Worm (Caenorhabditis elegans): Measurements from ENCODE around the gene T08G5.2.
A peak's percentile ranks its signal among the peaks of the same experiment; 100 is the strongest.

T08G5.2 gene

DNA sequence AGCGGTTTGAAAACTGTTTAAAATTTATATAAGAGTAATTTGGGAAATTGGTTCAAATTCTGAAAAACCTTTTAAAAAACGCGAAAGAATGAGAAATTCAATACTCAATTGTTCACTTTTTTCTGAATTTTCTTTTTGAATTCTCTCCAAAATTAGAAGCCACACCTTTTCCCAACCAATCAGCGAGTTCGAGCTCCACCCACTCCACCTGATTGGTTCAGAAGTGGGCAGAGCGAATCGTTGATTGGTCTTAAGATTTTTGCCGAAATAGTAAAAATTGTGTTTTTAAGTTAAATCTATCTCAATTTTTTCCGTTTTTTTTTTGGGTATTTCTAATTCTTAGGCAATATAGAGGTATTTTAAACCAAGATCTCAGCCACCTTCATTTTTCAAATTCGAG, 37.9 kb upstream of the T08G5.2 start:
- no peak for TF ChIP-seq tbx-2 (tag; optimal IDR thresholded peaks at IDR 0.05)
- no peak for TF ChIP-seq unc-98 (GFP tag; IDR thresholded peaks at IDR 0.05)
- TF ChIP-seq ets-5 (GFP tag; IDR thresholded peaks at IDR 0.05): no peak
- TF ChIP-seq dsc-1 (tag; optimal IDR thresholded peaks at IDR 0.05): no peak

DNA sequence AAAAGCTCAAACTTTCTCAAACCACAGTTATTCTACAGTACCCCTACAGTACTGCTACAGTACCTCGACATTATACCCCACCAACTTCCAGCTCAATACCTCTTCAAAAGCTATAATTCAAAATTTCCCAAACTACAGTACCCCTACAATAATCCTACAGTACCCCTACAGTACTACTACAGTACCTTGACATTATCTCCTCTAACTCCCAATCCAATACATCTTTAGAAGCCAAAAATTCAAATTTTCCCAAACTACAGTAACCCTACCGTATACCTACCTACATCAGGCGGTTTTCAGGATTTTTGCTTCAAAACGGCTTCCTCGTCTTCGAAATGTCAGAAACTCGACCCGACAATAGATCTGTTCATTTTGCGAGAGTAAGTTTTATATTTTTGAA, 31.4 kb upstream of the T08G5.2 start, which contains the start of gene F58D12.3:
Gene F58D12.3, plus strand, starts transcription at position 301 of the 400 bp plus-strand sequence.
- TF ChIP-seq alr-1 (tag; optimal IDR thresholded peaks at IDR 0.05; ENCODE audit: borderline replicate concordance) (no peak), elt-2 (tag; optimal IDR thresholded peaks at IDR 0.05) (no peak), unc-98 (GFP tag; IDR thresholded peaks at IDR 0.05) (no peak), swsn-7 (tag; optimal IDR thresholded peaks at IDR 0.05) (no peak), dsc-1 (tag; optimal IDR thresholded peaks at IDR 0.05) (no peak), ces-1 (GFP tag; optimal IDR thresholded peaks at IDR 0.05) (no peak), lin-14 (GFP tag; optimal IDR thresholded peaks at IDR 0.05) (no peak), mab-9 (GFP tag; IDR thresholded peaks at IDR 0.05) (no peak), aha-1 (tag; optimal IDR thresholded peaks at IDR 0.05) (no peak), mef-2 (tag; optimal IDR thresholded peaks at IDR 0.05) (no peak)

DNA sequence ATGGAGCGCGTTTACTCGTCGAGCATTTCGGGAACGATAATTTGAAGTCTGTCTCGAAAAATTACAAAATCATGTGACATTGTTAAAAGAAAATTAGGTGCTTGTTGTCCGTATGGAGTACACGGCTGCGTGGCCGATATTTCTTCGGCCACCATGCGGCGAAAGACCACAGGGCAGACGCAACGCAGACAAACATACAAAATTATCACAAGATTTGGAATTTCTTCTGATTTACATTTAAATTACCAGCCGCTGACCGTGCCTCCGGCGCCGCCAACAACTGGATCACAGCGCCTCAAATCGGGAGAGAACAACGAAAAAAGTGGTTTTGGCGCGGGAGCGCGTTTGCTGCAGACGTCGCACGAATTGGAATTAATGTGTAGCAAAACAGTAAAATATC, 29.0 kb upstream of the T08G5.2 start:
- peak; percentile 93 for TF ChIP-seq lin-39 (tag; optimal IDR thresholded peaks at IDR 0.05)
- TF ChIP-seq skn-1 (tag; optimal IDR thresholded peaks at IDR 0.05): peak; percentile 62
- peak; percentile 99 for TF ChIP-seq isw-1 (GFP tag; IDR thresholded peaks at IDR 0.05)
- TF ChIP-seq nhr-71 (tag; optimal IDR thresholded peaks at IDR 0.05): peak; percentile 99
- TF ChIP-seq C04F5.9 (tag; optimal IDR thresholded peaks at IDR 0.05): peak; percentile 96
- TF ChIP-seq jun-1 (tag; optimal IDR thresholded peaks at IDR 0.05): peak; percentile 87
- peak; percentile 31 for TF ChIP-seq aly-2 (tag; optimal IDR thresholded peaks at IDR 0.05)
- TF ChIP-seq zip-4 (GFP tag; optimal IDR thresholded peaks at IDR 0.05): peak; percentile 92
- TF ChIP-seq ztf-11 (tag; optimal IDR thresholded peaks at IDR 0.05): peak in 1 of 2 experiments; percentile 100
- peak; percentile 53 for TF ChIP-seq hpl-2 (GFP tag; optimal IDR thresholded peaks at IDR 0.05)
- TF ChIP-seq elt-2 (tag; optimal IDR thresholded peaks at IDR 0.05): peak; percentile 96
- TF ChIP-seq ceh-88 (GFP tag; IDR thresholded peaks at IDR 0.05): peak; percentile 99
- peak; percentile 94 for TF ChIP-seq efl-3 (GFP tag; optimal IDR thresholded peaks at IDR 0.05)
- peak; percentile 100 for TF ChIP-seq mab-9 (GFP tag; IDR thresholded peaks at IDR 0.05)
- peak; percentile 99 for TF ChIP-seq nhr-47 (tag; optimal IDR thresholded peaks at IDR 0.05)
- peak; percentile 96 for TF ChIP-seq xbp-1 (tag; optimal IDR thresholded peaks at IDR 0.05)
- peak in 1 of 2 experiments; percentile 4 for TF ChIP-seq egl-27 (tag; optimal IDR thresholded peaks at IDR 0.05)
- TF ChIP-seq lin-15B (tag; optimal IDR thresholded peaks at IDR 0.05): peak; percentile 65
- TF ChIP-seq grh-1 (GFP tag; IDR thresholded peaks at IDR 0.05): peak; percentile 99
- TF ChIP-seq lir-3 (tag; optimal IDR thresholded peaks at IDR 0.05; ENCODE audit: poor library complexity): peak; percentile 99
- peak; percentile 92 for TF ChIP-seq C34B4.2 (tag; optimal IDR thresholded peaks at IDR 0.05)
- peak; percentile 97 for TF ChIP-seq ceh-8 (GFP tag; optimal IDR thresholded peaks at IDR 0.05)
- peak; percentile 88 for TF ChIP-seq vab-15 (tag; optimal IDR thresholded peaks at IDR 0.05)
- peak; percentile 95 for TF ChIP-seq ztf-4 (tag; optimal IDR thresholded peaks at IDR 0.05)
- TF ChIP-seq fkh-10 (GFP tag; optimal IDR thresholded peaks at IDR 0.05): peak; percentile 29
- peak; percentile 95 for TF ChIP-seq hlh-4 (tag; optimal IDR thresholded peaks at IDR 0.05)
- peak; percentile 99 for TF ChIP-seq irx-1 (tag; optimal IDR thresholded peaks at IDR 0.05)
- TF ChIP-seq lin-35 (GFP tag; optimal IDR thresholded peaks at IDR 0.05): peak; percentile 83 to 89
- peak; percentile 63 for TF ChIP-seq nhr-237 (tag; optimal IDR thresholded peaks at IDR 0.05)
- peak; percentile 98 for TF ChIP-seq swsn-7 (tag; optimal IDR thresholded peaks at IDR 0.05)
- TF ChIP-seq ceh-82 (tag; optimal IDR thresholded peaks at IDR 0.05): peak; percentile 90 to 92 (median 91)
- TF ChIP-seq unc-98 (GFP tag; IDR thresholded peaks at IDR 0.05): peak; percentile 100
- TF ChIP-seq F16B12.6 (tag; optimal IDR thresholded peaks at IDR 0.05): peak; percentile 19
- TF ChIP-seq fos-1 (tag; optimal IDR thresholded peaks at IDR 0.05): peak; percentile 66
- TF ChIP-seq fkh-8 (tag; optimal IDR thresholded peaks at IDR 0.05): peak; percentile 97
- peak; percentile 85 for TF ChIP-seq snpc-4 (tag; optimal IDR thresholded peaks at IDR 0.05)
- TF ChIP-seq nhr-20 (tag; optimal IDR thresholded peaks at IDR 0.05): peak; percentile 99
- TF ChIP-seq lsy-2 (tag; optimal IDR thresholded peaks at IDR 0.05): peak; percentile 87 to 91
- TF ChIP-seq nhr-85 (tag): peak; percentile 100
- TF ChIP-seq nhr-77 (tag; optimal IDR thresholded peaks at IDR 0.05): peak; percentile 82
- TF ChIP-seq snu-23 (GFP tag; optimal IDR thresholded peaks at IDR 0.05): peak; percentile 98

Data from whole organism, L1 larva.